Fruit fly (Drosophila melanogaster) Kc167 (cell line): ENCODE results near the gene CG13082.

Source experiments
- h ChIP-seq: fragments of >200 bp; optimal IDR thresholded peaks from 3 replicates; lab custom pipeline; 2018; ENCODE audit warnings: missing external identifiers
- psq ChIP-seq: fragments of >200 bp; optimal IDR thresholded peaks from 2 replicates; lab custom pipeline; 2017; ENCODE audit warnings: missing external identifiers
- ttk ChIP-seq: sonication (Bioruptor generic); optimal IDR thresholded peaks from 2 replicates; lab custom pipeline; 2017; ENCODE audit warnings: missing external identifiers

DNA sequence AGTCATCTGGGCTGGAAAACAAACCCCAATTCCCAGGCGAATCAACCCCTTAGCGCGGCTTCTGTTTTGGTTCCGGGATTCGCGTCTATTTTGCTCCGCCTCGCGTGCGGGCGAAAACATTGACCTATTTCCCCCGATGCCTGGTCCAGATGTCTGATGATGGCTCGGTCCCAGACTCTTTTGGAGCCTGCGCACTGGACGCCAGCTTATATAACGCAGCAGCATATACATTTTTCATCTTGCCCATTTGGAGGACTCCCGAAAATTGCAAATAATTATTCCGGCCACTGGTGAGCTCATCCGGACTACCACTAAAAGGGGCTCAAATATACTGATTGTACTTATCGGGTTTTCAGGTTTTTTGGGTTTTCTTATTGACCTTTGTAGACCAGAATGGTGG is 22.2 kb upstream of the CG13082 start:
- no peak for TF ChIP-seq psq (lab: Kevin White, UChicago)
- no peak for TF ChIP-seq h (lab: Kevin White, UChicago)
- no peak for TF ChIP-seq ttk (lab: Kevin White, UChicago)
